Worm (Caenorhabditis elegans) whole organism, L2 larva: ENCODE measurements around the gene T25B9.2.
"Not testable (repeated sequence)": the region's sequence is repeated elsewhere in the genome, so short reads cannot be mapped to it uniquely, and the experiment has no call there.

Experiments
- C34F6.9 ChIP-seq: fragments of 150-350 bp; optimal IDR thresholded peaks from 2 replicates; lab custom pipeline; 2014; ENCODE audit warnings: missing biosample characterization, missing genetic modification characterization
- Y55F3AM.14 ChIP-seq: fragments of 200-800 bp; sonication (Bioruptor generic); optimal IDR thresholded peaks from 2 replicates; lab custom pipeline; 2018; ENCODE audit warnings: mild to moderate bottlenecking, missing genetic modification characterization, missing compliant biosample characterization
- ZK546.5 ChIP-seq: sonication (generic microtip); optimal IDR thresholded peaks from 2 replicates; lab custom pipeline; 2017; ENCODE audit warnings: missing biosample characterization, missing genetic modification characterization
- alr-1 ChIP-seq: fragments of 150-350 bp; optimal IDR thresholded peaks from 2 replicates; lab custom pipeline; 2014; ENCODE audit warnings: missing biosample characterization, missing genetic modification characterization
- aly-2 ChIP-seq: fragments of 150-350 bp; optimal IDR thresholded peaks from 2 replicates; lab custom pipeline; 2014; ENCODE audit warnings: missing biosample characterization, missing genetic modification characterization
- ama-1 ChIP-seq: fragments of 150-350 bp; optimal IDR thresholded peaks from 2 replicates; lab custom pipeline; 2018; ENCODE audit warnings: inconsistent platforms
- ceh-82 ChIP-seq: fragments of 150-350 bp; optimal IDR thresholded peaks from 2 replicates; lab custom pipeline; 2014; ENCODE audit warnings: missing biosample characterization, missing genetic modification characterization
- crh-2 ChIP-seq: sonication (generic microtip); optimal IDR thresholded peaks from 2 replicates; lab custom pipeline; 2017; ENCODE audit warnings: missing biosample characterization, missing genetic modification characterization
- dmd-4 ChIP-seq: sonication (generic microtip); optimal IDR thresholded peaks from 2 replicates; lab custom pipeline; 2017; ENCODE audit warnings: missing biosample characterization, missing genetic modification characterization
- egl-27 ChIP-seq: sonication (generic microtip); optimal IDR thresholded peaks from 3 replicates; lab custom pipeline; 2017; ENCODE audit warnings: missing biosample characterization, missing genetic modification reagents, missing genetic modification characterization
- elt-1 ChIP-seq: fragments of 150-350 bp; optimal IDR thresholded peaks from 2 replicates; lab custom pipeline; 2014; ENCODE audit warnings: missing biosample characterization, missing genetic modification characterization
- elt-3 ChIP-seq: sonication (generic microtip); optimal IDR thresholded peaks from 2 replicates; lab custom pipeline; 2017; ENCODE audit warnings: missing biosample characterization, missing genetic modification characterization
- fos-1 ChIP-seq: fragments of 150-350 bp; optimal IDR thresholded peaks from 2 replicates; lab custom pipeline; 2014; ENCODE audit warnings: missing biosample characterization, missing genetic modification characterization
- gmeb-1 ChIP-seq: fragments of 150-350 bp; optimal IDR thresholded peaks from 2 replicates; lab custom pipeline; 2014; ENCODE audit warnings: missing biosample characterization, missing genetic modification characterization
- lin-11 ChIP-seq: fragments of 150-350 bp; sonication (generic microtip); optimal IDR thresholded peaks from 2 replicates; lab custom pipeline; 2014; ENCODE audit warnings: missing biosample characterization, missing genetic modification characterization, inconsistent platforms, mixed read lengths
- lin-13 ChIP-seq: fragments of 150-350 bp; optimal IDR thresholded peaks from 2 replicates; lab custom pipeline; 2014; ENCODE audit warnings: missing biosample characterization, missing genetic modification reagents, missing genetic modification characterization
- lin-39 ChIP-seq: fragments of 150-350 bp; optimal IDR thresholded peaks from 2 replicates; lab custom pipeline; 2014; ENCODE audit warnings: missing biosample characterization, missing genetic modification reagents, missing genetic modification characterization
- lsy-2 ChIP-seq, 2 experiments: fragments of 150-350 bp in 1 of 2; sonication (generic microtip) in 1 of 2; optimal IDR thresholded peaks; 2 replicates each; lab custom pipeline; 2014 to 2017; ENCODE audit warnings: missing biosample characterization in 2 of 2, missing genetic modification characterization in 2 of 2
- nhr-11 ChIP-seq: fragments of 150-350 bp; optimal IDR thresholded peaks from 2 replicates; lab custom pipeline; 2014; ENCODE audit warnings: missing biosample characterization, missing genetic modification characterization
- nhr-12 ChIP-seq: fragments of 150-350 bp; optimal IDR thresholded peaks from 2 replicates; lab custom pipeline; 2014; ENCODE audit warnings: missing biosample characterization, missing genetic modification characterization
- nhr-129 ChIP-seq: fragments of 150-350 bp; optimal IDR thresholded peaks from 2 replicates; lab custom pipeline; 2014; ENCODE audit warnings: missing biosample characterization, missing genetic modification characterization
- nhr-21 ChIP-seq: fragments of 150-350 bp; optimal IDR thresholded peaks from 2 replicates; lab custom pipeline; 2014; ENCODE audit warnings: missing biosample characterization, missing genetic modification characterization
- nhr-23 ChIP-seq: fragments of 150-350 bp; optimal IDR thresholded peaks from 2 replicates; lab custom pipeline; 2014; ENCODE audit warnings: missing biosample characterization, missing genetic modification reagents, missing genetic modification characterization
- nhr-237 ChIP-seq: fragments of 150-350 bp; optimal IDR thresholded peaks from 2 replicates; lab custom pipeline; 2014; ENCODE audit warnings: missing biosample characterization, missing genetic modification characterization
- nhr-6 ChIP-seq: fragments of 150-350 bp; optimal IDR thresholded peaks from 2 replicates; lab custom pipeline; 2014; ENCODE audit warnings: missing biosample characterization, missing genetic modification characterization
- nhr-77 ChIP-seq: fragments of 150-350 bp; optimal IDR thresholded peaks from 2 replicates; lab custom pipeline; 2014; ENCODE audit warnings: missing biosample characterization, missing genetic modification characterization
- sem-4 ChIP-seq: fragments of 150-350 bp; optimal IDR thresholded peaks from 2 replicates; lab custom pipeline; 2014; ENCODE audit warnings: missing biosample characterization, missing genetic modification reagents, missing genetic modification characterization
- skn-1 ChIP-seq: sonication (generic microtip); optimal IDR thresholded peaks from 2 replicates; lab custom pipeline; 2017; ENCODE audit warnings: missing biosample characterization, missing genetic modification characterization
- sma-3 ChIP-seq: sonication (generic microtip); optimal IDR thresholded peaks from 2 replicates; lab custom pipeline; 2016; ENCODE audit warnings: missing genetic modification reagents, missing genetic modification characterization, missing compliant biosample characterization
- sma-9 ChIP-seq, 2 experiments: fragments of 150-350 bp in 1 of 2; sonication (generic microtip) in 1 of 2; optimal IDR thresholded peaks; 2 replicates each; lab custom pipeline; 2014 to 2016; ENCODE audit warnings: missing genetic modification characterization in 2 of 2, mild to moderate bottlenecking in 1 of 2, missing biosample characterization in 1 of 2, missing compliant biosample characterization in 1 of 2, missing genetic modification reagents in 1 of 2, moderate library complexity in 1 of 2
- snpc-4 ChIP-seq: fragments of 150-350 bp; optimal IDR thresholded peaks from 2 replicates; lab custom pipeline; 2014; ENCODE audit warnings: missing biosample characterization, missing genetic modification characterization
- unc-62 ChIP-seq: fragments of 150-350 bp; optimal IDR thresholded peaks from 2 replicates; lab custom pipeline; 2014; ENCODE audit warnings: missing biosample characterization, missing genetic modification reagents, missing genetic modification characterization
- zag-1 ChIP-seq: fragments of 150-350 bp; optimal IDR thresholded peaks from 2 replicates; lab custom pipeline; 2014; ENCODE audit warnings: missing biosample characterization, missing genetic modification characterization
- ztf-1 ChIP-seq: fragments of 200-800 bp; sonication (Bioruptor generic); conservative IDR thresholded peaks from 2 replicates; pipeline ENCODE4 v1.3.6; 2022; ENCODE audit warnings: missing genetic modification characterization, missing compliant biosample characterization
- ztf-11 ChIP-seq: sonication (generic microtip); optimal IDR thresholded peaks from 2 replicates; lab custom pipeline; 2017; ENCODE audit warnings: missing biosample characterization, missing genetic modification characterization
- ztf-4 ChIP-seq: fragments of 150-350 bp; optimal IDR thresholded peaks from 2 replicates; lab custom pipeline; 2014; ENCODE audit warnings: missing biosample characterization, missing genetic modification characterization

T25B9.2 gene

ce11 chrIV:10751740-10752139 is at the start of gene T25B9.2:
Gene T25B9.2, minus strand, starts transcription at chrIV:10751840.
- TF ChIP-seq lin-11 (tag; lab: Kevin White, UChicago); ztf-1 (GFP tag; lab: Robert Waterston, UW); nhr-77 (tag; lab: Kevin White, UChicago): not testable (repeated sequence)

DNA sequence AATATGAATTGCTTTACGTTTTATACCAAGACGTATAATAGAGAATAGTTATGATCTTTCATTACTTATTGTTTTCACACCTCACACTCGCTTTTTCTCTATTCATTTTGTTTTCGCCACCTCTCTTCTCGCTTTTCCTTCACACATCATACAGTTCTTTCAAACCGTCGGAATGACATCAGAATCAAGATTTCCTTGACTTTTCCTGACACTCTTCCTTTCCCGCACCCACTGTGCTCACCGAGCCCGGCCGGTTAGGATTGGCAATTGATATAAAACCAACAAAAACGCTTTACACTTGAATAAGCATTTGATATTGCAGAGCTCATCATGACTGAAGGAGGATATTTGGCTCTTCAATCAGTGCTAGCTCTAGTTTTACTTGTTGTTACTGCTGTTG is 47.7 kb upstream of the T25B9.2 start, which contains the start of gene zipt-2.1:
zipt-2.1 (plus strand) TSS at position 301 of the 400 bp plus-strand sequence.
- no peak for TF ChIP-seq ztf-11
- TF ChIP-seq ztf-4 = no peak
- no peak for TF ChIP-seq lin-11 (tag; lab: Kevin White, UChicago)
- TF ChIP-seq egl-27 (tag; lab: Kevin White, UChicago) = no peak
- no peak for TF ChIP-seq nhr-77 (tag; lab: Kevin White, UChicago)
- TF ChIP-seq elt-3 (tag; lab: Kevin White, UChicago) = no peak
- TF ChIP-seq ama-1 (lab: Kevin White, UChicago) = no peak
- no peak for TF ChIP-seq ztf-1 (GFP tag; lab: Robert Waterston, UW)
- TF ChIP-seq snpc-4 (tag; lab: Kevin White, UChicago) = no peak
- no peak for TF ChIP-seq dmd-4
- no peak for TF ChIP-seq ceh-82 (tag; lab: Kevin White, UChicago)
- no peak for TF ChIP-seq lin-39
- no peak for TF ChIP-seq elt-1
- TF ChIP-seq alr-1 = no peak
- no peak for TF ChIP-seq Y55F3AM.14

ce11 chrIV:10798604-10799003 is 47.0 kb upstream of the T25B9.2 start:
- TF ChIP-seq unc-62 (no peak), nhr-11 (tag; lab: Kevin White, UChicago) (no peak), elt-3 (tag; lab: Kevin White, UChicago) (no peak), nhr-21 (tag; lab: Kevin White, UChicago) (no peak), Y55F3AM.14 (no peak), zag-1 (tag; lab: Kevin White, UChicago) (no peak), lsy-2 (tag; optimal IDR thresholded peaks at IDR 0.05; lab: Kevin White, UChicago) (no peak), sem-4 (no peak), nhr-12 (no peak), snpc-4 (tag; lab: Kevin White, UChicago) (no peak), sma-3 (GFP tag; lab: Kevin White, UChicago) (no peak), skn-1 (tag; lab: Kevin White, UChicago) (no peak), lin-39 (no peak), sma-9 (GFP tag; optimal IDR thresholded peaks at IDR 0.05; lab: Kevin White, UChicago) (no peak), sma-9 (tag; optimal IDR thresholded peaks at IDR 0.05; lab: Kevin White, UChicago) (no peak), ztf-4 (no peak), ZK546.5 (no peak), ceh-82 (tag; lab: Kevin White, UChicago) (no peak), gmeb-1 (tag; lab: Kevin White, UChicago) (no peak), ztf-11 (no peak)

DNA sequence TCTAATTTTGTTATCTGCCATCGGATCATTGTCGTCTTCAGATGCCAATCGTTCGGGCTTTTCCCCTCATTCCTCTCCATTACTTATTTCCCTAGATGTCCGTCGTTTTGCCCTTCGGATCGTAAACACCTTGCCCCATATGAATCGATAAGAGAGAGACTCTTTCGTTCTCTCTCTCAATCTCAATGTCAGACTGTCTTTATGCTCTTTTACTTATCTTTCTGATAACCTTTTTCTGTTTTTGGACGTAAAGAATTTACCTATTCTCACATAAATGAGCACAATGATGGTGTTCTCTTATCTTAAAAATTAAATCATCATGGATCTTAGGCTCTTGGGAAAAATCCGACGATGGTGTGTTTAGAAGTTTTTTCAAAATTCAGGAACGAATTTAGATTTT is 45.1 kb upstream of the T25B9.2 start:
- TF ChIP-seq ztf-1 (GFP tag; lab: Robert Waterston, UW) (no peak), gmeb-1 (tag; lab: Kevin White, UChicago) (peak; percentile 20), fos-1 (tag; lab: Kevin White, UChicago) (peak; percentile 34), sma-9 (GFP tag; optimal IDR thresholded peaks at IDR 0.05; lab: Kevin White, UChicago) (peak; percentile 12), sma-9 (tag; optimal IDR thresholded peaks at IDR 0.05; lab: Kevin White, UChicago) (no peak), aly-2 (no peak), lin-13 (GFP tag; lab: Kevin White, UChicago) (no peak), ZK546.5 (no peak), unc-62 (no peak), ceh-82 (tag; lab: Kevin White, UChicago) (no peak), nhr-237 (no peak)
- TF ChIP-seq, all 48 proteins: peak for 3

ce11 chrIV:10795678-10796077 is 44.0 kb upstream of the T25B9.2 start:
- no peak for TF ChIP-seq lin-13 (GFP tag; lab: Kevin White, UChicago)
- no peak for TF ChIP-seq nhr-6 (tag; lab: Kevin White, UChicago)
- no peak for TF ChIP-seq sma-9 (GFP tag; optimal IDR thresholded peaks at IDR 0.05; lab: Kevin White, UChicago)
- TF ChIP-seq sma-9 (tag; optimal IDR thresholded peaks at IDR 0.05; lab: Kevin White, UChicago) = no peak
- no peak for TF ChIP-seq nhr-23 (tag; lab: Kevin White, UChicago)
- TF ChIP-seq C34F6.9 = no peak
- TF ChIP-seq nhr-129 (tag; lab: Kevin White, UChicago) = peak; percentile 8
- TF ChIP-seq crh-2 (tag; lab: Kevin White, UChicago) = peak; percentile 45
